Fruit fly (Drosophila melanogaster) whole organism, adult: ENCODE results near the gene 5-HT2B.

ENCODE experiments used
- CG1620 ChIP-seq: fragments of 200-800 bp; sonication (Bioruptor generic); optimal IDR thresholded peaks from 2 replicates; lab custom pipeline; 2016; ENCODE audit warnings: missing biosample characterization, missing genetic modification characterization
- Mnt ChIP-seq: fragments of 200-800 bp; sonication (Bioruptor generic); optimal IDR thresholded peaks from 2 replicates; lab custom pipeline; 2016; ENCODE audit warnings: missing biosample characterization, mild to moderate bottlenecking, missing genetic modification characterization
- kay ChIP-seq: fragments of 200-800 bp; sonication (Bioruptor generic); peaks from one replicate; lab custom pipeline; 2016; ENCODE audit warnings: missing biosample characterization, missing genetic modification characterization, borderline replicate concordance
- ovo ChIP-seq: fragments of 200-800 bp; sonication (Bioruptor generic); optimal IDR thresholded peaks from 2 replicates; lab custom pipeline; 2016; ENCODE audit warnings: missing biosample characterization, missing genetic modification characterization
- toe ChIP-seq: fragments of 200-800 bp; sonication (Bioruptor generic); optimal IDR thresholded peaks from 2 replicates; lab custom pipeline; 2016; ENCODE audit warnings: missing biosample characterization, missing genetic modification characterization

DNA sequence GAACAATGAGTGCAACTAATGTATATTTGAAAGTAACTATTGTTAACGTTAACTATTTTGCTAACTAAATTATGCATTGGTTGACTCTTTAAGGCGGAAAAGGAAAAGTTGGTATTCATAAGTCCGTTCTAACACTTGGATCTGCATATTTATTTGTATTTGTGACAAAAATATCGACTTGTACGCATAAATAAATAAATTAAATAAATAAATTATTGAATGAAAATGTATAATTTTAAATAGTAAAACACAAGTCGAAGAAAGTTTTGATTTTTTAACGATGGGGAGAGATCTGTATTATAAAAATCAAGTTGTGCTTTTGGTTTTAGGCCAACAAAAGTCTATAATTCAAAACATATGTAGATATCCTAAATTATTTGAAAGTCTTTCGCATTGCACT, 89.6 kb downstream of the 5-HT2B start, which contains the start of gene CG8036:
- TF ChIP-seq ovo (GFP tag; lab: Kevin White, UChicago) = no peak
- TF ChIP-seq kay (GFP tag; lab: Kevin White, UChicago) = no peak
- TF ChIP-seq Mnt (GFP tag; lab: Kevin White, UChicago) = no peak
- TF ChIP-seq toe (GFP tag; lab: Kevin White, UChicago) = no peak
- no peak for TF ChIP-seq CG1620
